Worm (Caenorhabditis elegans) whole organism, L1 larva: ENCODE data around the gene Y105C5A.1270.

ENCODE experiments used
- C34B4.2 ChIP-seq: sonication (generic microtip); optimal IDR thresholded peaks from 2 replicates; lab custom pipeline; 2017; ENCODE audit warnings: mild to moderate bottlenecking, missing genetic modification characterization, missing compliant biosample characterization
- ceh-82 ChIP-seq, 3 experiments: fragments of 150-350 bp in 1 of 3; sonication (generic microtip) in 2 of 3; optimal IDR thresholded peaks; 2 replicates each; lab custom pipeline; 2014 to 2017; ENCODE audit warnings: missing biosample characterization in 3 of 3, missing genetic modification characterization in 3 of 3
- ceh-90 ChIP-seq: sonication (generic microtip); optimal IDR thresholded peaks from 2 replicates; lab custom pipeline; 2016; ENCODE audit warnings: missing genetic modification characterization, missing compliant biosample characterization
- elt-2 ChIP-seq: sonication (generic microtip); optimal IDR thresholded peaks from 2 replicates; lab custom pipeline; 2016; ENCODE audit warnings: missing genetic modification characterization, mild to moderate bottlenecking, inconsistent platforms, missing compliant biosample characterization, missing genetic modification reagents
- fkh-10 ChIP-seq: sonication (generic microtip); optimal IDR thresholded peaks from 2 replicates; lab custom pipeline; 2017; ENCODE audit warnings: missing biosample characterization, missing genetic modification reagents, missing genetic modification characterization
- fos-1 ChIP-seq: fragments of 150-350 bp; optimal IDR thresholded peaks from 2 replicates; lab custom pipeline; 2014; ENCODE audit warnings: missing biosample characterization, missing genetic modification characterization
- mdl-1 ChIP-seq, 2 experiments: fragments of 150-350 bp; optimal IDR thresholded peaks; 2 replicates each; lab custom pipeline; 2014 to 2017; ENCODE audit warnings: missing biosample characterization in 2 of 2, missing genetic modification characterization in 2 of 2, inconsistent platforms in 1 of 2
- nhr-76 ChIP-seq: sonication (generic microtip); optimal IDR thresholded peaks from 2 replicates; lab custom pipeline; 2017; ENCODE audit warnings: missing biosample characterization, missing genetic modification characterization
- nhr-77 ChIP-seq: fragments of 150-350 bp; optimal IDR thresholded peaks from 2 replicates; lab custom pipeline; 2014; ENCODE audit warnings: missing biosample characterization, missing genetic modification characterization
- pax-3 ChIP-seq: fragments of 200-800 bp; sonication (Bioruptor generic); optimal IDR thresholded peaks from 2 replicates; lab custom pipeline; 2018; ENCODE audit warnings: mild to moderate bottlenecking, missing genetic modification characterization, moderate library complexity, missing compliant biosample characterization
- snpc-4 ChIP-seq: fragments of 150-350 bp; optimal IDR thresholded peaks from 2 replicates; lab custom pipeline; 2014; ENCODE audit warnings: missing biosample characterization, missing genetic modification characterization
- sox-4 ChIP-seq: sonication (generic microtip); optimal IDR thresholded peaks from 2 replicates; lab custom pipeline; 2016; ENCODE audit warnings: missing genetic modification characterization, missing compliant biosample characterization
- tbx-2 ChIP-seq: sonication (generic microtip); optimal IDR thresholded peaks from 2 replicates; lab custom pipeline; 2016; ENCODE audit warnings: missing genetic modification characterization, missing compliant biosample characterization

DNA sequence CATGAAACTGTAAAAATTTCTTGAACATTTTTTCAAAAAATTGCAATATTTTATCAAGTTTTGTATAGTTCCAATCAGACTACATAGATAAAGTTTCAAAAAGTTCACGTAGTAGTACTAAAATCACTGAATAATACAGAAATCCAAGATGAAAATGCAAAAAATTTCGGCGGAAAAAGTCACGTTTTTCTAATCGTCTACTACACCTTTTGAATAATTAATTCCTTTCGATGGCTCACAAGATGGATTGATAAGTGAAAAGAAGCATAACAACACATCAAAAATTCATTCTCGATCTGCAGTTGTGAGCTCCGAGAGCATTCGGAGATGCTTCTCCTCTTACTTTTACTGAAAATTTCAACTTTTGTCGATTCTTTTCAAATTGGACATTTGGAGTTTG lies 26.2 kb upstream of the Y105C5A.1270 start, which contains the start of gene gcy-25:
- TF ChIP-seq C34B4.2 (tag; lab: Kevin White, UChicago), result no peak
- TF ChIP-seq mdl-1 (tag; optimal IDR thresholded peaks at IDR 0.05; lab: Kevin White, UChicago), result no peak
- no peak for TF ChIP-seq nhr-77 (tag; lab: Kevin White, UChicago)
- TF ChIP-seq nhr-76 (tag; lab: Kevin White, UChicago), result no peak
- no peak for TF ChIP-seq fkh-10 (GFP tag; lab: Kevin White, UChicago)
- no peak for TF ChIP-seq pax-3 (tag; lab: Kevin White, UChicago)
- TF ChIP-seq elt-2, result no peak
- TF ChIP-seq sox-4 (tag; lab: Kevin White, UChicago), result no peak
- TF ChIP-seq fos-1 (tag; lab: Kevin White, UChicago), result no peak
- TF ChIP-seq ceh-90, result no peak
- no peak for TF ChIP-seq tbx-2
- TF ChIP-seq snpc-4 (tag; lab: Kevin White, UChicago), result no peak
- no peak for TF ChIP-seq ceh-82 (tag; optimal IDR thresholded peaks at IDR 0.05; lab: Kevin White, UChicago)
